Worm (Caenorhabditis elegans) whole organism, late embryonic: ENCODE measurements around the gene acl-5.

Source experiments
- hlh-30 ChIP-seq: sonication (generic microtip); optimal IDR thresholded peaks from 2 replicates; lab custom pipeline; 2017; ENCODE audit warnings: antibody characterized with exemption, missing genetic modification characterization, missing compliant biosample characterization; ENCODE audit not compliant: insufficient read depth
- hlh-8 ChIP-seq: sonication (generic microtip); optimal IDR thresholded peaks from 2 replicates; lab custom pipeline; 2016; ENCODE audit warnings: missing genotype, missing genetic modification characterization, missing compliant biosample characterization

ce11 chrX:10307495-10307894, 19.8 kb downstream of the acl-5 start, which contains the start of gene F41E7.7:
- no peak for TF ChIP-seq hlh-8 (tag; lab: Kevin White, UChicago)
- TF ChIP-seq hlh-30 = no peak
